Fruit fly (Drosophila melanogaster): ENCODE measurements around the gene CG14297.

The CG14297 gene

DNA sequence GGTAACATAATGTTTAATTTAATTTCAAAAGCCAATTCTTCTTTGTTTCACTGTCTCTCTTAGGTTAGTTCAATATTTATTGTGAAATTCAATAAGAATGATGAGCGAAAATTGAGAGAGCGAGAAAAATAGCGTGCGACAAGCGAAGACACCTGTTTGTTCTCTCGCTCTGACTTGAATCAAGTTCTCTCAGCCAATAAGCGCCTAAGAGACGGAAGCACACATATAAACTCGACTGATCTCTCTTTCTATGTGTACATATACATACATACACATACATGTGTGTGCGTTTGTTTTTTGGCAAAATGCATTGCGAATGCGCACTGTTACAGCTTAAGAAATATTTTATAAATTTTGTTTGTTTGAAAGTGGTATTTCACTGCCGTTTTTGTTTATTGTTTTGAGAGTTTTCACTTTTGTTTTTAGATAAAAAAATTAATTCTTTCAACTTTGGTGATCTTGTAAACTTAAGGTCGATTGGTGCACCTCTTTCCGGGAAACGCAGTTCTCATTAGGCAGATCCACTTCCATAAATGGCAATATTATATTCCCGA, 25.4 kb downstream of the CG14297 start (continued):
- TF ChIP-seq CG1603 (tag; optimal IDR thresholded peaks at IDR 0.05) (peak; percentile 19), dpn (GFP tag; optimal IDR thresholded peaks at IDR 0.05) (no peak), CG4617 (GFP tag; optimal IDR thresholded peaks at IDR 0.05; ENCODE audit: borderline replicate concordance) (no peak), CG1647 (GFP tag; optimal IDR thresholded peaks at IDR 0.05) (no peak), ATbp (GFP tag; optimal IDR thresholded peaks at IDR 0.05) (peak; percentile 49), repo (GFP tag; optimal IDR thresholded peaks at IDR 0.05) (no peak), Ada2b (GFP tag; IDR thresholded peaks at IDR 0.05) (no peak), CG7556 (GFP tag; optimal IDR thresholded peaks at IDR 0.05) (no peak), CG17829 (tag; optimal IDR thresholded peaks at IDR 0.05) (no peak), NC2α (GFP tag; optimal IDR thresholded peaks at IDR 0.05) (no peak), ham (GFP tag; IDR thresholded peaks at IDR 0.05) (no peak), Sox100B (GFP tag; optimal IDR thresholded peaks at IDR 0.05) (peak; percentile 11), br (optimal IDR thresholded peaks at IDR 0.05) (no peak), pfk (GFP tag; optimal IDR thresholded peaks at IDR 0.05) (no peak), Kr (GFP tag; optimal IDR thresholded peaks at IDR 0.05) (no peak), Bteb2 (GFP tag; optimal IDR thresholded peaks at IDR 0.05) (no peak), nerfin-2 (GFP tag; IDR thresholded peaks at IDR 0.05; ENCODE audit: partially characterized antibody) (no peak), vnd (GFP tag; IDR thresholded peaks at IDR 0.05; ENCODE audit: partially characterized antibody) (no peak), CG12744 (GFP tag; optimal IDR thresholded peaks at IDR 0.05) (no peak), CG13424 (tag; optimal IDR thresholded peaks at IDR 0.05) (no peak), CG6813 (GFP tag; optimal IDR thresholded peaks at IDR 0.05) (no peak), ro (GFP tag; IDR thresholded peaks at IDR 0.05) (no peak), psq (GFP tag; optimal IDR thresholded peaks at IDR 0.05) (no peak), CG34422 (GFP tag; IDR thresholded peaks at IDR 0.05) (peak; percentile 12; the same call in 1 of the 3 replicates), row (GFP tag; IDR thresholded peaks at IDR 0.05) (no peak), CG10462 (GFP tag; optimal IDR thresholded peaks at IDR 0.05) (no peak), lola (GFP tag; optimal IDR thresholded peaks at IDR 0.05) (peak in 1 of 3 experiments; percentile 22), Ets65A (GFP tag) (no peak), CG17361 (GFP tag; IDR thresholded peaks at IDR 0.05) (no peak), CoRest (tag; optimal IDR thresholded peaks at IDR 0.05) (no peak), Abd-B (GFP tag; optimal IDR thresholded peaks at IDR 0.05) (no peak), CG7357 (GFP tag; IDR thresholded peaks at IDR 0.05) (no peak), Antp (GFP tag; optimal IDR thresholded peaks at IDR 0.05) (no peak), Fer1 (GFP tag; optimal IDR thresholded peaks at IDR 0.05) (no peak), Ptx1 (GFP tag; IDR thresholded peaks at IDR 0.05) (no peak), CG9932 (GFP tag; IDR thresholded peaks at IDR 0.05) (no peak), CG6175 (GFP tag; IDR thresholded peaks at IDR 0.05) (no peak), CG4328 (GFP tag; optimal IDR thresholded peaks at IDR 0.05) (no peak), pum (GFP tag; optimal IDR thresholded peaks at IDR 0.05) (no peak), CG2678 (tag; optimal IDR thresholded peaks at IDR 0.05) (no peak), CG4404 (GFP tag; IDR thresholded peaks at IDR 0.05) (no peak), CG17385 (GFP tag; optimal IDR thresholded peaks at IDR 0.05) (no peak), CG12299 (tag; optimal IDR thresholded peaks at IDR 0.05) (no peak), CG10654 (GFP tag; optimal IDR thresholded peaks at IDR 0.05) (no peak), Ravus (GFP tag; IDR thresholded peaks at IDR 0.05) (no peak), BtbVII (GFP tag; optimal IDR thresholded peaks at IDR 0.05) (no peak), YL-1 (GFP tag; optimal IDR thresholded peaks at IDR 0.05) (no peak), chm (GFP tag; IDR thresholded peaks at IDR 0.05) (no peak), lilli (GFP tag; optimal IDR thresholded peaks at IDR 0.05) (no peak), lbe (GFP tag; optimal IDR thresholded peaks at IDR 0.05) (peak; percentile 56), Atf3 (GFP tag; optimal IDR thresholded peaks at IDR 0.05) (no peak), CG5180 (GFP tag; optimal IDR thresholded peaks at IDR 0.05) (no peak)

Data from whole organism, embryonic.